Fruit fly (Drosophila melanogaster): ENCODE results near the gene Meltrin.

Gene Meltrin

DNA sequence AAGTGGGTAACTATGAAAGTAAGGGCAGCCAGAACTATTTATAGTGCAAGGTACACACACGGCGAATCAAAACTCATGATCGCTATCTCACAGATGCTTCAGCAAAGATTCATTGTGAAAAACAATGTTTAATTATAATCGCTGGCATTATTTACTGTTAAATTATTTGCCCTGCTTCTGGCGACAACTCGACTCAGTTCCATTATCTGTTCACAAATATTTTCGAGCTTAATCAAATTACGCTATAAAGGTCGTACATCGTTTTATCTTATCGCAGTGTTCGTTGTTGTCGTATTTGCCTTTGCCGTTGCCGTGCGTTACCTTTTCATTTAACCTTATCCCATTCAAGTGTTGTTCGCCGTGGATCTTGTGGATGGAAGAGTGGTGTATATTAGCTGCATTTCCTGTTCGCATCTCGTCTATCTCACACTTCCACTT, 11.9 kb upstream of the Meltrin start (continued):
- TF ChIP-seq Hr78 (GFP tag; optimal IDR thresholded peaks at IDR 0.05) (peak in 1 of 2 experiments; percentile 39), CG10462 (GFP tag; optimal IDR thresholded peaks at IDR 0.05) (no peak), Fer1 (GFP tag; optimal IDR thresholded peaks at IDR 0.05) (peak; percentile 15), gem (tag; optimal IDR thresholded peaks at IDR 0.05) (no peak), CG7556 (GFP tag; optimal IDR thresholded peaks at IDR 0.05) (no peak), CG13296 (GFP tag; optimal IDR thresholded peaks at IDR 0.05) (peak; percentile 49), dati (GFP tag; IDR thresholded peaks at IDR 0.05) (no peak), sc (optimal IDR thresholded peaks at IDR 0.05) (no peak), sc (GFP tag; optimal IDR thresholded peaks at IDR 0.05) (no peak), sim (GFP tag; IDR thresholded peaks at IDR 0.05) (no peak), CG30020 (tag; optimal IDR thresholded peaks at IDR 0.05) (no peak), CG2199 (GFP tag; IDR thresholded peaks at IDR 0.05) (no peak), CG15601 (tag; optimal IDR thresholded peaks at IDR 0.05) (no peak), CG6765 (GFP tag; optimal IDR thresholded peaks at IDR 0.05) (no peak)

- TF ChIP-seq CG17385 (GFP tag; optimal IDR thresholded peaks at IDR 0.05), result no peak
- TF ChIP-seq pho (GFP tag; optimal IDR thresholded peaks at IDR 0.05), result no peak
- TF ChIP-seq CG18262 (tag; optimal IDR thresholded peaks at IDR 0.05), result no peak
- no peak for TF ChIP-seq CG17612 (GFP tag; IDR thresholded peaks at IDR 0.05)
- no peak for TF ChIP-seq klu (GFP tag; IDR thresholded peaks at IDR 0.05)
- no peak for TF ChIP-seq zen2 (GFP tag; IDR thresholded peaks at IDR 0.05; ENCODE audit: partially characterized antibody)
- TF ChIP-seq zfh2 (GFP tag; optimal IDR thresholded peaks at IDR 0.05), result no peak
- TF ChIP-seq ATbp (GFP tag; optimal IDR thresholded peaks at IDR 0.05), result no peak
- no peak for TF ChIP-seq HmgD (GFP tag; optimal IDR thresholded peaks at IDR 0.05)
- no peak for TF ChIP-seq CG15601 (tag; optimal IDR thresholded peaks at IDR 0.05)
- no peak for TF ChIP-seq nom (GFP tag; optimal IDR thresholded peaks at IDR 0.05)
- TF ChIP-seq caup (GFP tag; optimal IDR thresholded peaks at IDR 0.05; ENCODE audit: severe bottlenecking), result no peak
- no peak for TF ChIP-seq gsb-n (tag; optimal IDR thresholded peaks at IDR 0.05)
- no peak for TF ChIP-seq danr (GFP tag; IDR thresholded peaks at IDR 0.05)
- TF ChIP-seq dmrt99B (tag; optimal IDR thresholded peaks at IDR 0.05), result no peak
- TF ChIP-seq CG7271 (tag; optimal IDR thresholded peaks at IDR 0.05), result no peak
- TF ChIP-seq Awh (GFP tag; IDR thresholded peaks at IDR 0.05), result peak; percentile 88
- no peak for TF ChIP-seq HLH54F (GFP tag; optimal IDR thresholded peaks at IDR 0.05)
- no peak for TF ChIP-seq CG7372 (GFP tag; IDR thresholded peaks at IDR 0.05)
- no peak for TF ChIP-seq Dref (GFP tag; IDR thresholded peaks at IDR 0.05)
- TF ChIP-seq sisA (GFP tag; IDR thresholded peaks at IDR 0.05), result no peak
- no peak for TF ChIP-seq nerfin-1 (tag; optimal IDR thresholded peaks at IDR 0.05)
- peak; percentile 33 for TF ChIP-seq Vsx1 (GFP tag; optimal IDR thresholded peaks at IDR 0.05)
- no peak for TF ChIP-seq CG7928 (GFP tag; optimal IDR thresholded peaks at IDR 0.05)
- TF ChIP-seq kni (GFP tag; optimal IDR thresholded peaks at IDR 0.05), result no peak
- TF ChIP-seq onecut (GFP tag; IDR thresholded peaks at IDR 0.05), result no peak
- no peak for TF ChIP-seq toy (GFP tag; IDR thresholded peaks at IDR 0.05)
- no peak for TF ChIP-seq CG1792 (GFP tag; optimal IDR thresholded peaks at IDR 0.05)
- TF ChIP-seq NC2β (GFP tag; optimal IDR thresholded peaks at IDR 0.05), result no peak
- no peak for TF ChIP-seq Hr3 (GFP tag; optimal IDR thresholded peaks at IDR 0.05)
- peak; percentile 89; the same call in 3 of the 4 replicates for TF ChIP-seq chinmo (GFP tag; IDR thresholded peaks at IDR 0.05; ENCODE audit: partially characterized antibody)
- no peak for TF ChIP-seq lmd (GFP tag; IDR thresholded peaks at IDR 0.05)
- no peak for TF ChIP-seq CG14050 (GFP tag; IDR thresholded peaks at IDR 0.05)
- TF ChIP-seq H2.0 (GFP tag; IDR thresholded peaks at IDR 0.05), result no peak
- TF ChIP-seq exex (tag; optimal IDR thresholded peaks at IDR 0.05), result peak; percentile 12
- TF ChIP-seq dm (GFP tag; optimal IDR thresholded peaks at IDR 0.05), result no peak
Observed at dm6 chr3R:14707703-14708643, 10.9 kb upstream of the Meltrin start.

Measured in whole organism, embryonic.